Worm (Caenorhabditis elegans) whole organism, young adult: ENCODE results near the gene Y73C8B.2.
A peak's percentile ranks its signal among the peaks of the same experiment; 100 is the strongest.

Experiments used
- B0261.1 ChIP-seq: sonication (generic microtip); optimal IDR thresholded peaks from 2 replicates; lab custom pipeline; 2016; ENCODE audit warnings: mild to moderate bottlenecking, missing genetic modification characterization, moderate library complexity, missing compliant biosample characterization
- C17E4.6 ChIP-seq: fragments of 200-800 bp; sonication (Bioruptor generic); IDR thresholded peaks from 2 replicates; pipeline ENCODE4 v1.3.6; 2022; ENCODE audit warnings: missing genetic modification reagents, missing genetic modification characterization, missing compliant biosample characterization
- atf-7 ChIP-seq: sonication (generic microtip); optimal IDR thresholded peaks from 2 replicates; lab custom pipeline; 2017; ENCODE audit warnings: mild to moderate bottlenecking, missing genetic modification characterization, missing compliant biosample characterization
- ceh-91 ChIP-seq: fragments of 200-800 bp; sonication (Bioruptor generic); IDR thresholded peaks from 2 replicates; pipeline ENCODE4 v1.3.6; 2022; ENCODE audit warnings: missing genetic modification reagents, missing genetic modification characterization, missing compliant biosample characterization
- hmg-20 ChIP-seq: fragments of 200-800 bp; sonication (Bioruptor generic); IDR thresholded peaks from 2 replicates; pipeline ENCODE4 v1.3.6; 2022; ENCODE audit warnings: missing genetic modification reagents, missing genetic modification characterization, missing compliant biosample characterization
- lag-1 ChIP-seq: fragments of 200-800 bp; sonication (Bioruptor generic); IDR thresholded peaks from 2 replicates; pipeline ENCODE4 v1.3.6; 2022; ENCODE audit warnings: missing genetic modification reagents, missing genetic modification characterization, missing compliant biosample characterization
- nfya-1 ChIP-seq: sonication (generic microtip); optimal IDR thresholded peaks from 2 replicates; lab custom pipeline; 2017; ENCODE audit warnings: antibody characterized with exemption, missing compliant biosample characterization, missing genetic modification characterization, borderline replicate concordance; ENCODE audit not compliant: insufficient read depth
- nhr-27 ChIP-seq: fragments of 200-800 bp; sonication (Bioruptor generic); optimal IDR thresholded peaks from 2 replicates; lab custom pipeline; 2018; ENCODE audit warnings: mild to moderate bottlenecking, missing genetic modification characterization, moderate library complexity, missing compliant biosample characterization
- sea-2 ChIP-seq: fragments of 200-800 bp; sonication (Bioruptor generic); IDR thresholded peaks from 2 replicates; pipeline ENCODE4 v1.3.6; 2022; ENCODE audit warnings: missing genetic modification characterization, missing compliant biosample characterization
- snpc-4 ChIP-seq, 5 experiments: fragments of 150-350 bp in 1 of 5; sonication (generic microtip) in 4 of 5; optimal IDR thresholded peaks; 2 replicates each; lab custom pipeline; 2014 to 2018; ENCODE audit warnings: missing genetic modification characterization in 5 of 5, missing biosample characterization in 3 of 5, antibody characterized with exemption in 2 of 5, mild to moderate bottlenecking in 2 of 5, missing compliant biosample characterization in 2 of 5, missing genotype in 2 of 5, moderate library complexity in 2 of 5, missing genetic modification reagents in 1 of 5

- TF ChIP-seq snpc-4 (GFP tag; optimal IDR thresholded peaks at IDR 0.05; lab: Kevin White, UChicago) (no peak), snpc-4 (tag; optimal IDR thresholded peaks at IDR 0.05; lab: Kevin White, UChicago) (peak in 1 of 4 experiments; percentile 54), nhr-27 (no peak), sea-2 (GFP tag; lab: Robert Waterston, UW) (no peak), nfya-1 (tag; lab: Kevin White, UChicago) (no peak), hmg-20 (GFP tag; lab: Robert Waterston, UW) (no peak), ceh-91 (GFP tag; lab: Robert Waterston, UW) (peak; percentile 68; the same call in 1 of the 2 replicates), B0261.1 (tag; lab: Kevin White, UChicago) (no peak), lag-1 (GFP tag; lab: Robert Waterston, UW) (no peak), atf-7 (tag; lab: Kevin White, UChicago) (no peak), C17E4.6 (GFP tag; lab: Robert Waterston, UW) (no peak)
These were observed 9.6 kb upstream of the Y73C8B.2 start for ce11 chrV:3204433-3204832.
